Worm (Caenorhabditis elegans): Measurements from ENCODE around the gene gop-2.

DNA sequence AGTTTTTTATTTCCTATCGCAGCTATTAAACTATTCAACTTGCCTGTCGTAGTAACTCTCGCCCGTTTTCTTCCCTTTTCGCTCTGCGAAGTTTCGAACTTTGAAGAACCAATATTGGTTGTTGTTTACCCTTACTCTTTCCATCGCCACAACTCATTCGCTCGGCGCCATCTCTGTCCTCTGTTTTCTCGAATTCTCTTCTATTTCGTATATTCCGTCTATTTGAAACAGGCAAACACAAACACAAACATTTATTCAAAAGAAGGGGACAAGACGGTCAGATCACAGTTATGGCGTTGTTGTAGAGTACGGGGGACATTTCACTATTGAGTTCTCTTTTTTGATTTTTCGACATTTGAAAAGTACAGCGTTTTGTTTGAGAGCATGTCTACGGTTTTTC lies 36.0 kb upstream of the gop-2 start:
- TF ChIP-seq blmp-1 (tag; optimal IDR thresholded peaks at IDR 0.05; ENCODE audit: insufficient read depth) (no peak), dmd-4 (tag; optimal IDR thresholded peaks at IDR 0.05) (no peak), elt-1 (tag; optimal IDR thresholded peaks at IDR 0.05) (no peak), nhr-10 (tag; optimal IDR thresholded peaks at IDR 0.05) (no peak), sma-9 (GFP tag; optimal IDR thresholded peaks at IDR 0.05) (no peak), sma-9 (tag; optimal IDR thresholded peaks at IDR 0.05) (no peak)

Data from whole organism, L2 larva.